Worm (Caenorhabditis elegans): ENCODE data around the gene ifas-2.

- TF ChIP-seq elt-1 (tag; optimal IDR thresholded peaks at IDR 0.05; ENCODE audit: borderline replicate concordance, insufficient read depth) (no peak), nhr-12 (tag; optimal IDR thresholded peaks at IDR 0.05) (no peak), blmp-1 (tag; optimal IDR thresholded peaks at IDR 0.05) (no peak), ham-2 (GFP tag; optimal IDR thresholded peaks at IDR 0.05) (no peak), sem-2 (GFP tag; optimal IDR thresholded peaks at IDR 0.05) (no peak), unc-62 (GFP tag; optimal IDR thresholded peaks at IDR 0.05) (no peak), snpc-4 (tag; optimal IDR thresholded peaks at IDR 0.05) (no peak), nhr-76 (tag; optimal IDR thresholded peaks at IDR 0.05) (no peak), lin-13 (tag; optimal IDR thresholded peaks at IDR 0.05) (no peak), pha-4 (tag; optimal IDR thresholded peaks at IDR 0.05) (no peak), mep-1 (tag; optimal IDR thresholded peaks at IDR 0.05) (no peak), elt-3 (tag; optimal IDR thresholded peaks at IDR 0.05) (no peak), ceh-83 (GFP tag; optimal IDR thresholded peaks at IDR 0.05) (no peak), bed-3 (GFP tag; optimal IDR thresholded peaks at IDR 0.05) (no peak)
Observed at ce11 chrV:16919675-16920074, 31.0 kb upstream of the ifas-2 start.

Measured in whole organism, mixed stage, embryonic.